Worm (Caenorhabditis elegans): ENCODE measurements around the gene decr-1.1.

The decr-1.1 gene

DNA sequence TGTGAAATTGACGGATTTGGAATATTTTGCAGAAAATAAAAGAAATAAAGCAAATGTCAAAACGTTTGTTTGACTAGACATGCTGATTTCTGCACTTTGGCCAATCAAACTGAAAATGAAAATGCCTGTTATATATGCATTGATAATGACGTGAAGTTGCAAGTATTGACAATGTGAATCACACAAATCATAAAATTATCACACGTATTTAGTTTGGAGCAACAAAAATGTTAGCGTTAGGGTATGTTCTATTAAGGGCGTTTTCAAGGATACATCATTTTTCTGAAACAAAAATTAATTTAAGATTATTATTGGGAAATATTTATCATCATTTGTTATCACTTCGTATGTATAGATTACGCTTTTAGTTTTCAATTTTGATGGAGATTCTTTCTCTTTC, 30.4 kb upstream of the decr-1.1 start, which contains the start of gene cld-9:
TSS of gene cld-9 (minus strand) at position 81 of the 400 bp plus-strand sequence.
- TF ChIP-seq pha-4 (tag; optimal IDR thresholded peaks at IDR 0.05) (no peak), ceh-39 (tag; optimal IDR thresholded peaks at IDR 0.05) (no peak), drap-1 (GFP tag; optimal IDR thresholded peaks at IDR 0.05) (no peak), mab-5 (tag; optimal IDR thresholded peaks at IDR 0.05) (no peak), M03D4.4 (tag; optimal IDR thresholded peaks at IDR 0.05) (no peak), ztf-11 (tag; optimal IDR thresholded peaks at IDR 0.05) (no peak), ham-2 (GFP tag; optimal IDR thresholded peaks at IDR 0.05) (no peak), sem-2 (GFP tag; optimal IDR thresholded peaks at IDR 0.05) (no peak), nhr-28 (tag; optimal IDR thresholded peaks at IDR 0.05) (no peak)

- no peak for TF ChIP-seq ham-2 (GFP tag; optimal IDR thresholded peaks at IDR 0.05)
- TF ChIP-seq tbx-8 (GFP tag; optimal IDR thresholded peaks at IDR 0.05), result no peak
- TF ChIP-seq snpc-4 (tag; optimal IDR thresholded peaks at IDR 0.05), result no peak
- TF ChIP-seq sem-2 (GFP tag; optimal IDR thresholded peaks at IDR 0.05), result no peak
- no peak for TF ChIP-seq hlh-1 (tag; optimal IDR thresholded peaks at IDR 0.05)
- TF ChIP-seq lin-32 (GFP tag; optimal IDR thresholded peaks at IDR 0.05), result no peak
- TF ChIP-seq bed-3 (GFP tag; optimal IDR thresholded peaks at IDR 0.05), result no peak
Observed at ce11 chrV:13753481-13753880, 28.7 kb upstream of the decr-1.1 start, which contains the start of gene F20G2.1. Gene F20G2.1, minus strand, starts transcription at chrV:13753581.

DNA sequence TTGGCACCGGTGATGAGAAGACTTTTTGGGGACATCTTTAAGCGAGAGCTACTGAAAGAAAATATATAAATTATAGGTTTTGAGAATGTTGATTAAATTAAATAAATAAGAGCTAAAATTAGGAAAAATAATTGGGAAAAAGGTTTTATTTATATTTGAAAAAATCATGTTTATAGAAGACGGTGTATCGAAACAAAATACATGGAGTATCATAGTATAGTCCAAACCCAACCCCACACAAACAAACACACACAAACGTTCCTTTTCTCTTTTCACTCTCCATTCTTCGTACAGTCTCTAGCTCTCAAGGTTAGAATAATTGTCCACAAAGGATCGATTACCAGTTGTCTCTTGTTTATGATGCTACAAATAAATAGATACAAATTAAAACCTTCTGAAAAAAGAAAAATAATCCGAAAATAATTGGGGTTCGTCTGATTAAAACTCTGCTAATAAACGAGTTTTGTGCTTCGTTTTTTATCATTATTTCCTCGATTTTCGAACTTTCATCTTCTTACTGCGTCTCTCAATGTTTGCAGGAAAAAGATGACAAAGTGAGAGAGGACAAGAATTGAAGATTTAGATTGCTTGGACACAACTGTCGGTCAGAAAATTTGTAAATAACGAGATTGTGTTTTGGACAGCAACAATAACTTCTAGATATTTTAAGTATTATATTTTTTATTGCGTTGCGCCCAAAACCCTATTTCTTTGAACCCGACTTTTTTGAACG, 25.7 kb upstream of the decr-1.1 start, which contains the start of gene F20G2.2:
TSS of gene F20G2.2 (minus strand) at position 51 of the 733 bp plus-strand sequence.
- peak; percentile 6 for TF ChIP-seq hlh-1 (tag; optimal IDR thresholded peaks at IDR 0.05)
- no peak for TF ChIP-seq elt-1 (tag; optimal IDR thresholded peaks at IDR 0.05; ENCODE audit: borderline replicate concordance, insufficient read depth)

ce11 chrV:13757349-13757748, 24.9 kb upstream of the decr-1.1 start:
- TF ChIP-seq ces-1 (GFP tag; optimal IDR thresholded peaks at IDR 0.05) (peak; percentile 32), nhr-2 (tag; optimal IDR thresholded peaks at IDR 0.05) (no peak), lin-32 (GFP tag; optimal IDR thresholded peaks at IDR 0.05) (no peak), mls-2 (tag; optimal IDR thresholded peaks at IDR 0.05) (no peak)

DNA sequence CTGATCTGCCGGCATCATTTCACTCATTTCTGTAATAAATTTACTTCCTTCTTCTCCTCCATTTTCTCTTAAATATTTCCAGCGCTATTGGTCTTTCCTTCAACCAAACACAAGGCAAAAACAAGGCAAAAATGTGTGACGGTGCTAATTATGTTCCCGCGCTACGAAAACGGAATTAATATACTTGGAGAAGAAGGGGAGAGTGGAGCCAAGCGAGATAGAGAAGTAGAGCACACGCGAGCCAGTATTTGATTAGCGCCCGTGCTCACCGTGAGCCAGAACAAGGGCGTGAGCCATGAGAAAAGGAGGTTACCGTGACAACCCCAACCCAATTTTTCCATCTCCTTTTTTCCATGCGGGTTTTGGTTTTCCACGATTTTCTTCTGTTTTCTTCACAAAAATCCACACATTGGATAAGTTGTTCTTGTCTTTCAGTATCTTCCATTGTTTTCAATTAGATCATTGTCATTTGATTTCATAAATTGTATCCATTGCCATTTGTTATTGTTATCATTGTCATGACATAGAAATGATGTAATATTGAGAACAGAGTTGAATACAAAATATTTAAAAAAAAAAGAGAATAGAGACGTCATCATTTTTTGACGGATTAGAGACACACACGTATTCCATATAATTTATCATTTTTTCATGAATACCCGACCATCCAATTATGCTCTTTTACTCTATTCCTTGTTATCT, 19.6 kb upstream of the decr-1.1 start, which contains the start of gene F20G2.6:
TSS of gene F20G2.6 (plus strand) at position 652 of the 702 bp plus-strand sequence.
- TF ChIP-seq nhr-2 (tag; optimal IDR thresholded peaks at IDR 0.05) (no peak), ces-1 (GFP tag; optimal IDR thresholded peaks at IDR 0.05) (peak; percentile 59)

DNA sequence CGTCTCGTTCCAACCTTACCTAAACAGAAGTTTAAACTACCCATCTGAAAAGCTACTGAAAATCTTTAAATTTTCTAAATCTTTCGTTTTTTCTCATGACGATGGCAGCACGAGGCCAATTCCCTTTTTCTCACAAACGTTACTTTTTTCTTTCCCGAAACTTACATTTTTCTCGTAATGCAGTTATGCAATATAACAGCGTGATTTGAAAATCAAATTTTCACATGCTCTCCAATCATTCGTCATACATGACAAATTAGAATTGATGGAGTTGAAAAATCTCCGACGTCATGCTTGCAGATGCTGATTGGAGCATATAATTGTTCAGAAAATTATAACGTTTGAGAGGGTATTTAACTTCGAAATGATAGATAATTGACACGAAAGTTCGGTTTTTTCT, 18.5 kb upstream of the decr-1.1 start:
- no peak for TF ChIP-seq tbx-8 (GFP tag; optimal IDR thresholded peaks at IDR 0.05)
- TF ChIP-seq snpc-4 (tag; optimal IDR thresholded peaks at IDR 0.05), result no peak
- TF ChIP-seq unc-120 (tag; optimal IDR thresholded peaks at IDR 0.05; ENCODE audit: poor library complexity, severe bottlenecking), result no peak
- TF ChIP-seq drap-1 (GFP tag; optimal IDR thresholded peaks at IDR 0.05), result no peak
- TF ChIP-seq nhr-28 (tag; optimal IDR thresholded peaks at IDR 0.05), result no peak
- TF ChIP-seq cnd-1 (tag; optimal IDR thresholded peaks at IDR 0.05), result no peak
- no peak for TF ChIP-seq lsy-2 (tag; optimal IDR thresholded peaks at IDR 0.05)
- no peak for TF ChIP-seq elt-1 (tag; optimal IDR thresholded peaks at IDR 0.05; ENCODE audit: borderline replicate concordance, insufficient read depth)
- TF ChIP-seq nhr-76 (tag; optimal IDR thresholded peaks at IDR 0.05), result no peak
- TF ChIP-seq M03D4.4 (tag; optimal IDR thresholded peaks at IDR 0.05), result no peak
- no peak for TF ChIP-seq ces-1 (GFP tag; optimal IDR thresholded peaks at IDR 0.05)
- no peak for TF ChIP-seq nhr-12 (tag; optimal IDR thresholded peaks at IDR 0.05)
- TF ChIP-seq ceh-43 (GFP tag; optimal IDR thresholded peaks at IDR 0.05), result no peak
- TF ChIP-seq mab-5 (tag; optimal IDR thresholded peaks at IDR 0.05), result no peak
- TF ChIP-seq mls-2 (tag; optimal IDR thresholded peaks at IDR 0.05), result no peak
- TF ChIP-seq ceh-39 (tag; optimal IDR thresholded peaks at IDR 0.05), result no peak
- no peak for TF ChIP-seq unc-39 (tag; optimal IDR thresholded peaks at IDR 0.05)
- no peak for TF ChIP-seq ham-2 (GFP tag; optimal IDR thresholded peaks at IDR 0.05)
